Worm (Caenorhabditis elegans): ENCODE measurements around the gene idpc-5.

Gene idpc-5

DNA sequence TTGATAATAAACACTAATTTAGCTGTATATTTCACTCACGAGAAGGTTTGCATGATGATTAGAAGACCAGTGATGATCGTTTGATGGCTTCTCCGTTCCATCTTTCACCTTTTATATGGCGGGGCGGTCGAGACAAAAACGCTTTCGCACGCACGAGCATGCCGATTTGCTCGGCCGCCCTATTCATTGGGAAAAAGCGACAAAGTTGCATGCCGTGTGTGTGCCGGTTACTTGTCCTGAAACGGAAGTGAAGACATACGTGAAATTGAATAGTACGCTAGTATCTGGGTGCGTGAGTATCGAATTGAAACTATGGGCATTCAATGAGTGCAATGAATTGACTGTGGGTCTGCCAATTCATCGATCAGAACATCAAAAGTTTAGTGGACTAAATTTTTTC lies at the start of gene idpc-5:
Gene idpc-5 (minus strand): TSS at position 101 of the 400 bp plus-strand sequence.
- TF ChIP-seq unc-62 (GFP tag; optimal IDR thresholded peaks at IDR 0.05) = no peak

DNA sequence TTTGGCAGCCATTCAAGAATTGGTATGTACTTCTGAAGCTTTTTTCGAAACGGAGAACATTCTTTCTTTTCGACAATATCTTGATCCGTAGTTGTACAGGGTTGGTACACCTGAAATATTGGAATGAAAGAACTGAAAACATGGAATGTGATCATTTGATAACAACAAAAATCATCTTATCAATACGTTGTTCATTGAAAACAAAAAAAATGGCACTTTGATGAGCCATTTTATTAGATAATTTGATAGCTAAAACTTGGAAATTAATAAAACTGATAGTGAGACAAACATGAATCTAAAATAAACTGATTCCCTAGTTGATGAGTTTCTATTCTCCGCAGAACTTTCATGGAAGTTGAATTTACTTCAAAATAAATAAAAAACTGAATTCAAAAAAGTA lies 49.8 kb upstream of the idpc-5 start:
- TF ChIP-seq unc-62 (GFP tag; optimal IDR thresholded peaks at IDR 0.05) = no peak

DNA sequence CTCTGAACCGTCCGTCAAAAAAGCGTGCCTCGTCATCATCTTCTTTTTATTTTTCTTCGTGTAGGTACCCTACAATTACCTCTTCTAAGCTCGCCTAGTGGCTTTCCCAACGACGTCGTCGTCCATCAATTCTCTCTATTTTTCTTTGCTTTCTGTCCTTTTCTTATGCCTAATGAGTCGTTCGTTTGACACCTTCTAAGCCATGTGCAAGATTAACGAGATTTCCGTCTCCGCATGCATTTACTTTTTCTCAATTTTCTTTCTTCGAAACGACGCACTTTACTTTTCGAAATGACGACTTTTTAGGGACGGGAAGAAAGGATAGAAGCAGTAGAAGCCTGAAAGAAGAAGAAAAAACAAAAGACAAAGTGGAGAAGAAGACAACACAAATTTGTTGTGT lies 43.7 kb upstream of the idpc-5 start, which contains the start of gene ZK287.1:
Gene ZK287.1 (plus strand): TSS at position 301 of the 400 bp plus-strand sequence.
- TF ChIP-seq unc-62 (GFP tag; optimal IDR thresholded peaks at IDR 0.05) = no peak

DNA sequence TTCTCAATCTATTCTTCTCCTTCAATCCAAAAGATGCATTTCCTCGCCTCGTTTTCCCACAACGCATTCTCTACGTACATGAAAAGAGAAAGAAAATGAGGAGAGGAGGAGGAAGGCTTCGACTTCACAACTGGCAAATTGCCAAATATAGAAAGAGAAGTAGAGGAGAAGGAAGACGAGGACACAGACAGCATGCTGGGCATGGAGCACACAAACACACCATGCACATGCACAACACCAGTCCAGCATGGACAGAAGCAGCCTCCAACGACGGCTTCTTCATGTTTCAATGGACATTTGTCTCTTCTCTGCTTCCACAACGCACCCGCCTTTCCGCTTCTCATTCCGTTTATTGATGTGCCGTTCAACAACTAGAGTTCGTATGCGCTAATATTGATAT lies 41.9 kb upstream of the idpc-5 start:
- no peak for TF ChIP-seq unc-62 (GFP tag; optimal IDR thresholded peaks at IDR 0.05)

DNA sequence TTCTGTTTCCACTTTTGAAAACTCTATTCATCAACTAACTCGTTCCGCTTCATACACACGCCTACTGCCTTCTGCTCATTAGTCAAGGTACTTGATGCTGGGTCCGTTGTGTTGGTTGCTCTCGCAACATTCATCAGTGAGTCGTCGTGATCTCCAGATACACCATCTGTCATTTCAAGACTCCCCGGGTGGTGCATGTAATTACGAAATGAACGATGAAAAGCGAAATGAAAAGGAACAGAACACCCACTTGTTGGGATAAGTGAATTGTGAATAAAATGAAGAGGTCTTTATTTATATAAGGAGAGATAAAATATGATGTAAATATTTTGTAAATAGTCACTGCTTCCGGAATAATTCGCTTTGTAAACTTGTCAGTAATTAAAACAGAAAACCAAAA lies 41.2 kb upstream of the idpc-5 start:
- TF ChIP-seq unc-62 (GFP tag; optimal IDR thresholded peaks at IDR 0.05) = no peak

DNA sequence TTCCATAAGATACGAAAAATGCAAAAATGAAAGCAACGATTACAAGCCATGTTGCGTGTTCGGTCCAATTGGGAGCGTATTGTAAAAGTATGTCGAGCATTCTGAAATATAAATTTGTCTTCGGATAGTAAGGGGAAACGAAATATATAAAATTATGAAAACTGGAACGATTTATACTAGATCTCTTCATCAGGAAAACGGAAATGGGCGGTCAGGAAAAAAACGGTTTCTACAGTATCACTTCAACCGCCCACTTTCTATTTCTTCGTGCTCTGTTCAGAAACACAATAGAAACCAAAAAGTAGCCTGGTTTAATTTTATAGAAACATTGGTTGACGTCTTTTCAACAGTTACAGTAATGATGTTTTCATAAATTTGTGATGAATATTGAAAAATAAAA lies 38.8 kb upstream of the idpc-5 start, which contains the start of gene pitr-4:
Gene pitr-4 (minus strand): TSS at position 101 of the 400 bp plus-strand sequence.
- TF ChIP-seq unc-62 (GFP tag; optimal IDR thresholded peaks at IDR 0.05) = no peak

DNA sequence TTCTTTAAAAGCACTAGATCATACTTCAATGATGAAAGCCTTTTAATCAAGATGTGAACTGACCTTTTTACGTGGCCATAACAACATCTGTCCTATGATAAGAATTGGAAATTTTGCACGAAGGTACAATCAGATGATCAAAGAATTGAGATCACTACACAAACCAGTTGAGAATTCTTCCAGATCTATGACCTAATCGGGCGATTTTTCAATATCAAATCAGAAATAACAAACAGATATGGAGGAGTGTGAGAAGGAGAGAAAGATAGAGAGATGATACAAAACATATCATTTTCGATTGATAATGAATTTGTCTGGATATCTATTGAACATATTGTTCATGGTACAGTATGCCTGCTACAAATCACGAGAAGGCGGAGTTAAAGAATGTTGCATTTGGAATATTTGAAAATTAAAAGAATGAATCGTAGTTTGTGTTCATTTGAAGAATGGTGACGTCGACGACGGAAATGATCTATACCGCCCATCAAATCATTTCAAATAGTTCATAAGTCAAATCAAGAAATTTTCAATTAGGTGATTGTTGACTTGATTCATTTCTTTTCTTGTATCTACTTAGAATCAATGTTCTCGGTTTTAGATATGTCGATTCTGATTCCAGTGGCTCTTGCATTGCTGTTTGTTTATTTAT lies 31.5 kb upstream of the idpc-5 start, which contains the start of gene cyp-29A4:
Gene cyp-29A4 (plus strand): TSS at position 602 of the 652 bp plus-strand sequence.
- TF ChIP-seq unc-62 (GFP tag; optimal IDR thresholded peaks at IDR 0.05) = no peak

DNA sequence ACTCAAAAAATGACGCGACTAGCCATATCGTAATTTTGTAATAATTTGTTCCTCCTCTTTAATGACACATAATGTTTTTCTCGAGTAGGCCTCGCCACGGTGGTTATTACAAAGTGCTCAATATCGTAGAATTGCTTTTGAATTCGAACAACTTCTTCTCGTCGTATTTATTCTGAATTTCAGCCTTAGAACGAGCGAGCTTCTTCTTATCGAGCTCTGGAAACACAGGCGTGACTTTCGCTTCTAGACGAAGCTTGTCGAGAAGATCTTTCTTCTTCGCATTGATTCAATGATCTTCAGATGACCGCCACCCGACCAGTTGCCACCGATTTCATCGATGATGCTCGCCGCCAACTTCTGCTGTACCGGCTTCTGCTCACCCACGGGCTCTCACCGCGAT lies 28.6 kb upstream of the idpc-5 start, which contains the start of gene T06E4.21:
Gene T06E4.21 (plus strand): TSS at position 301 of the 400 bp plus-strand sequence.
- TF ChIP-seq unc-62 (GFP tag; optimal IDR thresholded peaks at IDR 0.05) = no peak

DNA sequence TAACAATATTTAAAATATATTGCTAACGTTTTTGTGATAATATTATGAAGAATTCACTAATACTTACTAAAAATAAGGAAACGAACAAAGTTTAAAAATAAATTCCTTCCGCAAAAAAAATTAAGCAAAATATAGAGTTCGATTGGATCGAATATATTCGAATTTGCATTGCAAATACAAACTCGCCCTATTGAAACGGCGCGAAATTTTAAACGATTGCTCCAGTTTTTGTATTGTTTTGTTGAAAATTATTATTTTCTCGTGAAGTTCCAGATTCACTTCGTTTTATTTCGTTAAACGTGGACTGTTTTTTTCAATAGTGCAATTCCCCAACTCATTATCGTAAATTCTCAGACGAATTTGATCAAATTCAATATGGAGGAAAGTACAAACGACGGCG lies 22.8 kb upstream of the idpc-5 start, which contains the start of the genes atl-1 and hcp-2:
Gene atl-1 (minus strand): TSS at position 89 of the 400 bp plus-strand sequence.
Gene hcp-2 (plus strand): TSS at position 353 of the 400 bp plus-strand sequence.
- no peak for TF ChIP-seq unc-62 (GFP tag; optimal IDR thresholded peaks at IDR 0.05)

DNA sequence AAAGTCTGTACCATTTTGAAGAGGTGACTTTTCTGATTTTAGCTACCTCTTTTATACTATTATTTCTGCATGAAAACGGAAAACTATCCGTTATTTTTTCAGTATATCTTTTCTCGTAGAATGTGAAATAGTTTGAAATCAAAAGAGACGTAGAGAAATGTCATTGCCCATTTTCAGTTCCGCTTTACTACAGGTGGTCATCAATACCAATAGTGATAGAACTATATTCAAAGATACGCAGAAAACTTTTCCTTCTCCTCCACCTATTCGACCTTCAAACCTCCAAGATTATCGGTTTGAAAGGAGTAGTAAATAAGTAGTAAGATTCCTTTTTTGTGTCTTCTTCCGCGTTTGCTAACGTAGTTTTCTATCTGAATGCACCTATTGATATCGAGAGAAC lies 10.6 kb upstream of the idpc-5 start, which contains the start of gene col-147:
Gene col-147 (minus strand): TSS at position 26 of the 400 bp plus-strand sequence.
- no peak for TF ChIP-seq unc-62 (GFP tag; optimal IDR thresholded peaks at IDR 0.05)

DNA sequence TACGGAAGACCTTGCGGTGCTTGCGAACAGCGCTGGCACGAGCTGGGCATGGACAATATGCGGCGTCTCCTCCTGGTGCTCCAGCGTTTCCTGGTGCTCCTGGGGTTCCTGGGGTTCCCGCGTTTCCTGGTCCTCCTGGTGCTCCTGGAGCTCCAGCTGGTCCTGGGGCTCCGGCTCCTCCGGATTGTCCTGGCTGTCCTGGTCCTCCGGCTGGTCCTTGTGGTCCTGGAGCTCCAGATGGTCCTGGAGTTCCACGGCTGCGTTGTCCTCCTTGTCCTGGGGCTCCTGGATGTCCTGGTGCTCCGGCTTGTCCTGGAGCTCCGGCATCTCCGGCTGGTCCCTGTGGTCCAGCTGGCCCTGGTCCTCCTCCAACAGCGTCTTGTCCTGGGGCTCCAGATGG lies 9.6 kb upstream of the idpc-5 start:
- no peak for TF ChIP-seq unc-62 (GFP tag; optimal IDR thresholded peaks at IDR 0.05)

DNA sequence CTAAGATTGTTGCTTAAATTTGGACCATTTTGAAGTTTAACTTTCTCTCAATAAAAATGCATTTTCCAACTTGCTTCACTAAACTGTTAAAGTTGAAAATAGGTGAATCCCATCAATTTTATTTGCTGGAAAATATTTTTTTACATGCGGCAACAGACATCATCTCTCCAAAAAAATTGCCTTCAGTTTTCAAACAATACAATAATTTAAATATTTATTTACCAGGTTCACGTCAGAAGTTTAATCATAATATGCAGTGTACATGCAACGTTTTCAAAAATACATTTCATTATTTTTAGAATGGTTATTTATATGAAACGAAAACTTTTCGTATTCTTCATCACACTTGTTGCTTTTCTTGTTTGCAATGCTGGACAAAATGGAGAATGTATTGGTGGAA lies 8.2 kb upstream of the idpc-5 start, which contains the start of gene T06E4.5:
Gene T06E4.5 (plus strand): TSS at position 301 of the 400 bp plus-strand sequence.
- TF ChIP-seq unc-62 (GFP tag; optimal IDR thresholded peaks at IDR 0.05) = no peak

DNA sequence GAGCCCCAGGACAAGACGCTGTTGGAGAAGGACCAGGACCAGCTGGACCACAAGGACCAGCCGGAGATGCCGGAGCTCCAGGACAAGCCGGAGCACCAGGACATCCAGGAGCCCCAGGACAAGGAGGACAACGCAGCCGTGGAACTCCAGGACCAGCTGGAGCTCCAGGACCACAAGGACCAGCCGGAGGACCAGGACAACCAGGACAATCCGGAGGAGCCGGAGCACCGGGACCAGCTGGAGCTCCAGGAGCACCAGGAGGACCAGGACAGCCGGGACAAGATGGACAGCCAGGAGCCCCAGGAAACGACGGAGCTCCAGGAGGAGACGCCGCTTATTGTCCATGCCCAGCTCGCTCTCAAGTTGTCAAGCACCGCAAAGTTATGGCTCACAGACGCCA lies 7.8 kb upstream of the idpc-5 start:
- TF ChIP-seq unc-62 (GFP tag; optimal IDR thresholded peaks at IDR 0.05) = no peak

DNA sequence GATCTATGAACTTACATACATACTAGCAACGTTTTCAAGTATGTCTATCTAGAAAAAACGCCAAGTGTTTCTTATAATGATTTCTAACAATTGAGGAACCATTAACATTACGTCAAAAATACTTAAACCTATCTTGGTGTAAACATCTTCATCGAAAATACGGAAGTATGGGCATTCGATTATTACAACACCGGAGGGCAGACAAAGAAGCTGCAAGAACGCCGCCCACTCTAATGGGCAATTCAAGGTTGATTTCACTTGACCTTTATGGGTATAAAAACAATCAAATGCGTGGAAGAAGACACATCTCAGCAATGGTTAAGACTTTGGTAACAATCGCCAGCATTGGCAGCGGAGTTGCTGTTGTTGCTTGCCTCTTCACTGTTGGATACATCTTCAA lies 6.9 kb upstream of the idpc-5 start, which contains the start of gene col-146:
Gene col-146 (plus strand): TSS at position 301 of the 400 bp plus-strand sequence.
- no peak for TF ChIP-seq unc-62 (GFP tag; optimal IDR thresholded peaks at IDR 0.05)

DNA sequence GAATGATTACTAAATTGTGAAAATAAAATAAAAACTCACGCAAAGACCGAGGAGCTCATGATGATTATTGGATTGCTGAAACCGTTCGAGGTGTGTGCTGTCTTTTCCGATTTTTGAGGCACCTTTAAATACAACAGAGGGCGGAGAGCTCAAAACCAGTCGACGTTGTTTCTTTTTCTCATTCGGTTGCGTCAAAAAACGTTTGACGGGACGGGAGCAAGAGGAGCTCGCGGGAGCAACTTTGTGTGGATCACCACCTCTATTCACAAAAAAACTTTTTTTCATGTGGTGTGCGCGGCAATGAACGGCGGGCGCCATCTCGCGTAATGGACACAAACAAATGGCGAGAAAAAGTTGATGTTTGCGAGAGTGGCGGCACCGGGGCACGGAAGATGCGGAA lies 6.4 kb upstream of the idpc-5 start, which contains the start of gene idpc-3:
Gene idpc-3 (minus strand): TSS at position 101 of the 400 bp plus-strand sequence.
- TF ChIP-seq unc-62 (GFP tag; optimal IDR thresholded peaks at IDR 0.05) = no peak

DNA sequence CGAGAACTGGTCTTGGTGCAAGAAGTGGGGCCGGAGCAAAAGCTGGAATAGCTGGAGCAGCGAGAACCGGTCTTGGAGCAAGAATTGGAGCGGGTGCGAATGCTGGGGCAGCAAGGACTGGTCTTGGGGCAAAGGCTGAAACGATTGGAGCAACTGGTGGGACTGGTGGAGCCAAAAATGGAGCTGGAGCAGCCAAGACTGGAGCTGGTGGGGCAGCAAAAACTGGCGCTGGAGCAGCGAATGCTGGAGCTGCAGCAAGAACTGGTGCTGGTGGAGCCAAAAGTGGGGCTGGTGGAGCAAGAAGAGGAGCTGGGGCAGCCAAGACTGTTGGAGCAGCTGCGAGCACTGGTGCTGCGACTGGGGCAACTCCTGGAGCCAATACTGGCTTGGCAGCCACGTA lies 5.9 kb upstream of the idpc-5 start:
- TF ChIP-seq unc-62 (GFP tag; optimal IDR thresholded peaks at IDR 0.05) = no peak

All from whole organism, dauer.